Fruit fly (Drosophila melanogaster) whole organism, embryonic: ENCODE measurements around the gene CG9733.
A peak's percentile ranks its signal among the peaks of the same experiment; 100 is the strongest.

Experiments used
- Atf3 ChIP-seq: fragments of 200-800 bp; sonication (Bioruptor generic); optimal IDR thresholded peaks from 3 replicates; lab custom pipeline; 2016; ENCODE audit warnings: missing biosample characterization, missing genetic modification characterization
- B-H1 ChIP-seq: fragments of 200-800 bp; sonication (Bioruptor generic); IDR thresholded peaks from 3 replicates; pipeline ENCODE4 v1.3.6; 2022; ENCODE audit warnings: missing biosample characterization, missing genetic modification characterization
- CG10431 ChIP-seq: fragments of 200-800 bp; sonication (Bioruptor generic); optimal IDR thresholded peaks from 3 replicates; lab custom pipeline; 2018; ENCODE audit warnings: missing biosample characterization, mild to moderate bottlenecking, missing genetic modification characterization
- CG10979 ChIP-seq: fragments of 200-800 bp; sonication (Bioruptor generic); optimal IDR thresholded peaks from 2 replicates; lab custom pipeline; 2018; ENCODE audit warnings: missing biosample characterization, mild to moderate bottlenecking, missing genetic modification characterization, moderate library complexity
- CG12299 ChIP-seq: fragments of 200-800 bp; sonication (Bioruptor generic); optimal IDR thresholded peaks from 2 replicates; lab custom pipeline; 2018; ENCODE audit warnings: missing biosample characterization, mild to moderate bottlenecking, missing genetic modification characterization
- CG13287 ChIP-seq: fragments of 200-800 bp; sonication (Bioruptor generic); IDR thresholded peaks from 2 replicates; pipeline ENCODE4 v1.3.6; 2022; ENCODE audit warnings: missing biosample characterization, missing genetic modification characterization; ENCODE audit not compliant: partially characterized antibody
- CG13894 ChIP-seq: fragments of 200-800 bp; sonication (Bioruptor generic); optimal IDR thresholded peaks from 3 replicates; lab custom pipeline; 2018; ENCODE audit warnings: missing biosample characterization, mild to moderate bottlenecking, missing genetic modification characterization, moderate library complexity
- CG14014 ChIP-seq: fragments of 200-800 bp; sonication (Bioruptor generic); IDR thresholded peaks from 2 replicates; pipeline ENCODE4 v1.3.6; 2022; ENCODE audit warnings: missing biosample characterization, missing genetic modification characterization
- CG15479 ChIP-seq: fragments of 200-800 bp; sonication (Bioruptor generic); optimal IDR thresholded peaks from 3 replicates; lab custom pipeline; 2019; ENCODE audit warnings: missing biosample characterization, mild to moderate bottlenecking, missing genetic modification characterization, moderate library complexity
- CG16813 ChIP-seq: fragments of 200-800 bp; sonication (Bioruptor generic); IDR thresholded peaks from 3 replicates; pipeline ENCODE4 v1.3.6; 2022; ENCODE audit warnings: missing biosample characterization, missing genetic modification characterization; ENCODE audit not compliant: partially characterized antibody
- CG2712 ChIP-seq: fragments of 200-800 bp; optimal IDR thresholded peaks from 3 replicates; lab custom pipeline; 2019; ENCODE audit warnings: missing biosample characterization, mild to moderate bottlenecking, missing genetic modification characterization, moderate library complexity
- CG42726 ChIP-seq: fragments of 200-800 bp; sonication (Bioruptor generic); IDR thresholded peaks from 2 replicates; pipeline ENCODE4 v1.3.6; 2022; ENCODE audit warnings: missing biosample characterization, missing genetic modification characterization; ENCODE audit not compliant: partially characterized antibody
- CG4282 ChIP-seq: fragments of 200-800 bp; sonication (Bioruptor generic); optimal IDR thresholded peaks from 2 replicates; lab custom pipeline; 2016; ENCODE audit warnings: missing biosample characterization, missing genetic modification characterization
- CG4360 ChIP-seq: fragments of 200-800 bp; sonication (Bioruptor generic); IDR thresholded peaks from 2 replicates; pipeline ENCODE4 v1.3.6; 2022; ENCODE audit warnings: missing biosample characterization, missing genetic modification characterization
- CG5953 ChIP-seq: fragments of 200-800 bp; sonication (Bioruptor generic); IDR thresholded peaks from 2 replicates; pipeline ENCODE4 v1.3.6; 2022; ENCODE audit warnings: missing biosample characterization, missing genetic modification characterization
- CG6175 ChIP-seq: fragments of 200-800 bp; sonication (Bioruptor generic); IDR thresholded peaks from 3 replicates; pipeline ENCODE4 v1.3.6; 2022; ENCODE audit warnings: missing biosample characterization, missing genetic modification characterization
- Ets97D ChIP-seq: fragments of 200-800 bp; sonication (Bioruptor generic); optimal IDR thresholded peaks from 3 replicates; lab custom pipeline; 2016; ENCODE audit warnings: missing biosample characterization, missing genetic modification characterization
- Fer3 ChIP-seq: fragments of 200-800 bp; sonication (Bioruptor generic); optimal IDR thresholded peaks from 2 replicates; lab custom pipeline; 2018; ENCODE audit warnings: missing biosample characterization, mild to moderate bottlenecking, missing genetic modification characterization, moderate library complexity
- GATAe ChIP-seq: fragments of 200-800 bp; sonication (Bioruptor generic); conservative IDR thresholded peaks from 2 replicates; pipeline ENCODE4 v1.3.6; 2022; ENCODE audit warnings: missing biosample characterization, missing genetic modification characterization
- Hmx ChIP-seq: fragments of 200-800 bp; sonication (Bioruptor generic); optimal IDR thresholded peaks from 2 replicates; lab custom pipeline; 2016; ENCODE audit warnings: missing biosample characterization, missing genetic modification characterization
- MTF-1 ChIP-seq: fragments of 200-800 bp; sonication (Bioruptor generic); optimal IDR thresholded peaks from 2 replicates; lab custom pipeline; 2018; ENCODE audit warnings: missing biosample characterization, mild to moderate bottlenecking, missing genetic modification characterization, borderline replicate concordance
- Meics ChIP-seq: fragments of 200-800 bp; sonication (Bioruptor generic); optimal IDR thresholded peaks from 2 replicates; lab custom pipeline; 2017; ENCODE audit warnings: missing biosample characterization, mild to moderate bottlenecking, missing genetic modification characterization
- Mes4 ChIP-seq: fragments of 200-800 bp; sonication (Bioruptor generic); optimal IDR thresholded peaks from 2 replicates; lab custom pipeline; 2016; ENCODE audit warnings: missing biosample characterization, missing genetic modification characterization
- Nf-YC ChIP-seq: fragments of 200-800 bp; optimal IDR thresholded peaks from 3 replicates; lab custom pipeline; 2019; ENCODE audit warnings: missing biosample characterization, mild to moderate bottlenecking, missing genetic modification characterization, moderate library complexity
- Ptx1 ChIP-seq: fragments of 200-800 bp; sonication (Bioruptor generic); IDR thresholded peaks from 2 replicates; pipeline ENCODE4 v1.3.6; 2022; ENCODE audit warnings: missing biosample characterization, missing genetic modification characterization
- Spps ChIP-seq: fragments of 200-800 bp; sonication (Bioruptor generic); optimal IDR thresholded peaks from 2 replicates; lab custom pipeline; 2018; ENCODE audit warnings: missing biosample characterization, mild to moderate bottlenecking, missing genetic modification characterization
- Tbp ChIP-seq: fragments of >200 bp; optimal IDR thresholded peaks from 2 replicates; lab custom pipeline; 2018; ENCODE audit warnings: missing biosample characterization, missing genetic modification characterization
- Usf ChIP-seq: fragments of 200-800 bp; sonication (Bioruptor generic); optimal IDR thresholded peaks from 2 replicates; lab custom pipeline; 2017; ENCODE audit warnings: missing genotype, missing biosample characterization, missing genetic modification characterization
- abd-A ChIP-seq: fragments of 200-800 bp; sonication (Bioruptor generic); optimal IDR thresholded peaks from 3 replicates; lab custom pipeline; 2019; ENCODE audit warnings: missing biosample characterization, mild to moderate bottlenecking, missing genetic modification characterization, moderate library complexity
- amos ChIP-seq: fragments of 200-800 bp; sonication (Bioruptor generic); IDR thresholded peaks from 2 replicates; pipeline ENCODE4 v1.3.6; 2022; ENCODE audit warnings: missing biosample characterization, missing genetic modification characterization; ENCODE audit not compliant: partially characterized antibody
- ap ChIP-seq: fragments of 200-800 bp; sonication (Bioruptor generic); IDR thresholded peaks from 2 replicates; pipeline ENCODE4 v1.3.6; 2022; ENCODE audit warnings: missing biosample characterization, missing genetic modification characterization
- bbx ChIP-seq: fragments of 200-800 bp; sonication (Bioruptor generic); IDR thresholded peaks from 2 replicates; pipeline ENCODE4 v1.3.6; 2022; ENCODE audit warnings: missing biosample characterization, missing genetic modification characterization; ENCODE audit not compliant: partially characterized antibody
- dati ChIP-seq: fragments of 200-800 bp; sonication (Bioruptor generic); IDR thresholded peaks from 2 replicates; pipeline ENCODE4 v1.3.6; 2022; ENCODE audit warnings: missing biosample characterization, missing genetic modification characterization
- dimm ChIP-seq: fragments of 200-800 bp; sonication (Bioruptor generic); IDR thresholded peaks from 2 replicates; pipeline ENCODE4 v1.3.6; 2022; ENCODE audit warnings: missing biosample characterization, missing genetic modification characterization
- dm ChIP-seq: fragments of 200-800 bp; sonication (Bioruptor generic); optimal IDR thresholded peaks from 3 replicates; lab custom pipeline; 2016; ENCODE audit warnings: missing biosample characterization, missing genetic modification characterization
- fu2 ChIP-seq: fragments of 200-800 bp; sonication (Bioruptor generic); optimal IDR thresholded peaks from 2 replicates; lab custom pipeline; 2016; ENCODE audit warnings: missing biosample characterization, missing genetic modification characterization
- gcm ChIP-seq: fragments of 200-800 bp; sonication (Bioruptor generic); optimal IDR thresholded peaks from 2 replicates; lab custom pipeline; 2019; ENCODE audit warnings: missing biosample characterization, mild to moderate bottlenecking, missing genetic modification characterization, moderate library complexity
- gsb ChIP-seq: fragments of 200-800 bp; sonication (Bioruptor generic); IDR thresholded peaks from 2 replicates; pipeline ENCODE4 v1.3.6; 2022; ENCODE audit warnings: missing biosample characterization, missing genetic modification characterization
- jing ChIP-seq: fragments of 200-800 bp; sonication (Bioruptor generic); optimal IDR thresholded peaks from 2 replicates; lab custom pipeline; 2018; ENCODE audit warnings: missing biosample characterization, mild to moderate bottlenecking, missing genetic modification characterization
- mam ChIP-seq: fragments of 200-800 bp; sonication (Bioruptor generic); optimal IDR thresholded peaks from 3 replicates; lab custom pipeline; 2016; ENCODE audit warnings: missing biosample characterization, missing genetic modification characterization
- pho ChIP-seq: fragments of 200-800 bp; sonication (Bioruptor generic); optimal IDR thresholded peaks from 2 replicates; lab custom pipeline; 2016; ENCODE audit warnings: missing biosample characterization, missing genetic modification characterization
- pzg ChIP-seq: fragments of 200-800 bp; sonication (Bioruptor generic); optimal IDR thresholded peaks from 3 replicates; lab custom pipeline; 2018; ENCODE audit warnings: missing biosample characterization, mild to moderate bottlenecking, missing genetic modification characterization, moderate library complexity
- rib ChIP-seq: fragments of 200-800 bp; sonication (Bioruptor generic); IDR thresholded peaks from 2 replicates; pipeline ENCODE4 v1.3.6; 2022; ENCODE audit warnings: missing biosample characterization, missing genetic modification characterization
- sc ChIP-seq, 3 experiments: fragments of >200 bp in 2 of 3; fragments of 200-800 bp in 1 of 3; sonication (Bioruptor generic) in 1 of 3; optimal IDR thresholded peaks; 2 replicates in 2 of 3; 3 replicates in 1 of 3; lab custom pipeline; 2017; ENCODE audit warnings: mild to moderate bottlenecking in 1 of 3, missing biosample characterization in 1 of 3, missing genetic modification characterization in 1 of 3, missing genetic modification reagents in 1 of 3
- ssp ChIP-seq: fragments of 200-800 bp; sonication (Bioruptor generic); IDR thresholded peaks from 2 replicates; pipeline ENCODE4 v1.3.6; 2022; ENCODE audit warnings: missing biosample characterization, missing genetic modification characterization
- sug ChIP-seq: fragments of 200-800 bp; optimal IDR thresholded peaks from 2 replicates; lab custom pipeline; 2019; ENCODE audit warnings: missing biosample characterization, mild to moderate bottlenecking, missing genetic modification characterization, moderate library complexity
- tna ChIP-seq: fragments of 200-800 bp; sonication (Bioruptor generic); IDR thresholded peaks from 2 replicates; pipeline ENCODE4 v1.3.6; 2022; ENCODE audit warnings: missing biosample characterization, missing genetic modification characterization; ENCODE audit not compliant: partially characterized antibody
- vfl ChIP-seq: fragments of 200-800 bp; sonication (Bioruptor generic); optimal IDR thresholded peaks from 2 replicates; lab custom pipeline; 2016; ENCODE audit warnings: missing biosample characterization, missing genetic modification characterization

The CG9733 gene

DNA sequence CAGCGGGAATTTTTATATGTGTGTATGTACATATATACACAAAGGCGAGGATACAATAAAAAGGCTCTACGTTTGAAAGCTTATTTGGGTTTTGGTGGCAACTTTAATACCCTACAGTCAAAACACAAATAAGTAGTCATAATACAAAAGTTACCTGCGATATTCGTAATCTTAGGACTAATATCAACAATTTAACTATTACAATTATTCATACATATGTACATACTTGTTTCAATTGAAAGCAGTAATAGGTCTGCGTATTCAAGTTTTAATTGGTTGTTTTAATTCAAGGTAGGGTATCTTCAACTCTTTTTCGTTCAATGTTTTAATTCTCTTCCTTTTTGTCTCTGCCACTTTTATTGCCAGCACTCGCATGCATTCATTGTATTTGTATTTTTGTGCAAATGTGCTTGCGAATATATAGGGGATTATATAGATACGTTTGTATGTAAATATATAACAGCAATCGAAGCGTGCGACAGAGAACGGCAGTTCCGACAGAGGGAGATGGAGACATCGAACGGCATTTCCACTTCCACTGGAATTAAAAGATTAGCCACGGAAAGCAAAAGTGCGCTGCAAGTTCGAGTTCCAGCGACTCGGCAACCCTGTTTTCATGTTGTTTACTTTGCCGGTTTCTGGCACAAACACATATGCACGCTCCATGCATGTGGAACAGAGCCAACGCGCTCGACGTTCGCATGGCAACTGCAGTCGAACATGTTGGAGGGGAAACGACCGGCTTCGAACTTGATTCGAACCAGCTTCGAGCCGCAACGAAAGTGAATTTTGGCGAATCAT is 30.2 kb upstream of the CG9733 start (continued):
- TF ChIP-seq CG42726 (GFP tag; lab: Robert Waterston, UW) (0 out of 2 replicates have a peak, but pooled peaks have one; percentile 8), Usf (GFP tag; lab: Kevin White, UChicago) (no peak), rib (GFP tag; lab: Robert Waterston, UW) (no peak), CG10979 (peak; percentile 33), pzg (GFP tag; lab: Kevin White, UChicago) (no peak), dm (GFP tag; lab: Kevin White, UChicago) (no peak), CG4360 (peak; percentile 58), Mes4 (peak; percentile 22), CG6175 (GFP tag; lab: Robert Waterston, UW) (no peak), tna (GFP tag; lab: Robert Waterston, UW) (no peak), bbx (GFP tag; lab: Robert Waterston, UW) (0 out of 2 replicates have a peak, but pooled peaks have one; percentile 19), pho (GFP tag; lab: Kevin White, UChicago) (peak; percentile 26), gsb (GFP tag; lab: Robert Waterston, UW) (no peak), CG13894 (tag; lab: Kevin White, UChicago) (no peak), MTF-1 (peak; percentile 35), Nf-YC (tag; lab: Kevin White, UChicago) (peak; percentile 33), gcm (GFP tag; lab: Kevin White, UChicago) (peak; percentile 57), fu2 (GFP tag; lab: Kevin White, UChicago) (no peak), vfl (GFP tag; lab: Kevin White, UChicago) (no peak), sug (peak; percentile 12), ssp (GFP tag; lab: Robert Waterston, UW) (0 out of 2 replicates have a peak, but pooled peaks have one; percentile 21), CG4282 (GFP tag; lab: Kevin White, UChicago) (no peak), amos (no peak), dimm (GFP tag; lab: Robert Waterston, UW) (no peak), CG15479 (GFP tag; lab: Kevin White, UChicago) (no peak), abd-A (tag; lab: Kevin White, UChicago) (no peak), CG14014 (GFP tag; lab: Robert Waterston, UW) (peak; percentile 58; the same call in 1 of the 2 replicates), Ptx1 (peak; percentile 44), CG12299 (no peak), Atf3 (GFP tag; lab: Kevin White, UChicago) (no peak), mam (peak; percentile 43), GATAe (no peak), Tbp (GFP tag; lab: Kevin White, UChicago) (no peak), sc (optimal IDR thresholded peaks at IDR 0.05; lab: Kevin White, UChicago) (no peak), sc (GFP tag; optimal IDR thresholded peaks at IDR 0.05; lab: Kevin White, UChicago) (peak; percentile 16), CG2712 (tag; lab: Kevin White, UChicago) (peak; percentile 40), jing (peak; percentile 50), Fer3 (tag; lab: Kevin White, UChicago) (peak; percentile 16), CG5953 (GFP tag; lab: Robert Waterston, UW) (peak; percentile 31; the same call in 1 of the 2 replicates), ap (GFP tag; lab: Robert Waterston, UW) (no peak), Ets97D (peak; percentile 24), Spps (tag; lab: Kevin White, UChicago) (peak; percentile 32), CG16813 (GFP tag; lab: Robert Waterston, UW) (no peak), CG10431 (peak; percentile 44), B-H1 (no peak; the same call in 2 of the 3 replicates), Hmx (GFP tag; lab: Kevin White, UChicago) (no peak), Meics (GFP tag; lab: Kevin White, UChicago) (peak; percentile 43), CG13287 (GFP tag; lab: Robert Waterston, UW) (peak; percentile 38; the same call in 1 of the 2 replicates), dati (GFP tag; lab: Robert Waterston, UW) (peak; percentile 37; the same call in 1 of the 2 replicates)
